Worm (Caenorhabditis elegans): ENCODE data around the gene acr-14.

DNA sequence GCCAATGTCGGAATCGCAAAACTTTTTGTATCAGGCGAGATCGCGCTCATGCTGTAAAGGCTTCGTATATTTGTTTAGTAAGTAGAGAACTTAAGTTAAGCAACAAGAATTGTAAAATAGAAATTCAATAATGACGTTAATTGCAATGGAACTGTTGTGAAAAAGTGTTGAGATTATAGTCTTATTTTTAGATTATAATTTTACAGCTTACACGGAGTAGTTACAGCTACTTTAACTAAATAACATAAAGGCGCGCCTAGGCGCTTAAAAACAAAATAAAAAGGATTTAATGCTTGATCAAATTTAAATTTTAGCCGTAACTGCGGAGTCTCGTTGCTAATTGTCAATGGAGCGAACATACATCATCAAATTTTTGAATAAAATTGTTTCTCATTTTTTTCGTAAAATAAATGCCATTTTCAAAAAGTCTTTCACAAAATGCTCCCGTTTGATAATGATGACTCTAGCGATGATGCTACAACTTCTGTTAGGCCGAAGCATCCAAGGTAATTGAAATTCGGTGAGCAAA is 14.8 kb downstream of the acr-14 start, which contains the start of the genes emb-27 and rrf-3:
- TF ChIP-seq jun-1 (tag; optimal IDR thresholded peaks at IDR 0.05) = no peak
- TF ChIP-seq snpc-4 (tag; optimal IDR thresholded peaks at IDR 0.05) = no peak
- peak; percentile 0 for TF ChIP-seq nhr-6 (tag; optimal IDR thresholded peaks at IDR 0.05)
- TF ChIP-seq ces-1 (GFP tag; optimal IDR thresholded peaks at IDR 0.05) = no peak
- TF ChIP-seq mes-2 (tag; optimal IDR thresholded peaks at IDR 0.05; ENCODE audit: poor library complexity, severe bottlenecking) = peak; percentile 59
- no peak for TF ChIP-seq nhr-11 (tag; optimal IDR thresholded peaks at IDR 0.05)

All from whole organism, L4 larva.